Worm (Caenorhabditis elegans) whole organism, midembryonic: ENCODE results near the gene srh-269.

ENCODE experiments used
- T22C8.4 ChIP-seq: fragments of 200-800 bp; sonication (Bioruptor generic); IDR thresholded peaks from 2 replicates; pipeline ENCODE4 v1.3.6; 2022; ENCODE audit warnings: missing genetic modification characterization, missing compliant biosample characterization
- cog-1 ChIP-seq: sonication (generic microtip); optimal IDR thresholded peaks from 2 replicates; lab custom pipeline; 2016; ENCODE audit warnings: missing genetic modification characterization, missing compliant biosample characterization
- flt-1 ChIP-seq: fragments of 200-800 bp; sonication (Bioruptor generic); IDR thresholded peaks from 2 replicates; pipeline ENCODE4 v1.3.6; 2022; ENCODE audit warnings: missing genetic modification characterization, missing compliant biosample characterization
- klf-2 ChIP-seq: fragments of 200-800 bp; sonication (Bioruptor generic); conservative IDR thresholded peaks from 2 replicates; pipeline ENCODE4 v1.3.6; 2022; ENCODE audit warnings: missing genetic modification reagents, missing genetic modification characterization, missing compliant biosample characterization
- med-1 ChIP-seq: sonication (generic microtip); optimal IDR thresholded peaks from 2 replicates; lab custom pipeline; 2017; ENCODE audit warnings: missing genetic modification characterization, mild to moderate bottlenecking, missing compliant biosample characterization, antibody characterized with exemption, missing genetic modification reagents; ENCODE audit not compliant: insufficient read depth
- ref-1 ChIP-seq: fragments of 200-800 bp; sonication (Bioruptor generic); conservative IDR thresholded peaks from 2 replicates; pipeline ENCODE4 v1.3.6; 2022; ENCODE audit warnings: missing genetic modification reagents, missing genetic modification characterization, missing compliant biosample characterization
- tab-1 ChIP-seq: fragments of 200-800 bp; sonication (Bioruptor generic); IDR thresholded peaks from 2 replicates; pipeline ENCODE4 v1.3.6; 2022; ENCODE audit warnings: missing genetic modification characterization, missing compliant biosample characterization
- ztf-23 ChIP-seq: fragments of 200-800 bp; sonication (Bioruptor generic); IDR thresholded peaks from 2 replicates; pipeline ENCODE4 v1.3.6; 2022; ENCODE audit warnings: missing genetic modification reagents, missing genetic modification characterization, missing compliant biosample characterization
- ztf-29 ChIP-seq: fragments of 200-800 bp; sonication (Bioruptor generic); IDR thresholded peaks from 2 replicates; pipeline ENCODE4 v1.3.6; 2022; ENCODE audit warnings: missing genetic modification reagents, missing genetic modification characterization, missing compliant biosample characterization

- TF ChIP-seq flt-1 (GFP tag; lab: Robert Waterston, UW) (no peak), T22C8.4 (GFP tag; lab: Robert Waterston, UW) (no peak), cog-1 (no peak), ztf-23 (no peak), med-1 (GFP tag; lab: Kevin White, UChicago) (no peak), ref-1 (GFP tag; lab: Robert Waterston, UW) (no peak), tab-1 (GFP tag; lab: Robert Waterston, UW) (no peak), ztf-29 (no peak), klf-2 (GFP tag; lab: Robert Waterston, UW) (no peak)
Measured at ce11 chrV:16635911-16636310, 44.1 kb upstream of the srh-269 start, which contains the start of gene mltn-11.
